Worm (Caenorhabditis elegans): ENCODE results near the gene pup-2.

- TF ChIP-seq ztf-18 (tag; optimal IDR thresholded peaks at IDR 0.05) (no peak), rpc-1 (optimal IDR thresholded peaks at IDR 0.05) (no peak), rpc-1 (tag; optimal IDR thresholded peaks at IDR 0.05) (no peak), hmg-20 (GFP tag; IDR thresholded peaks at IDR 0.05) (no peak), athp-1 (tag; optimal IDR thresholded peaks at IDR 0.05) (no peak), F57A8.1 (GFP tag; optimal IDR thresholded peaks at IDR 0.05) (no peak), attf-3 (GFP tag; conservative IDR thresholded peaks at IDR 0.05) (no peak), ceh-40 (GFP tag; IDR thresholded peaks at IDR 0.05) (no peak)
Measured at ce11 chrIII:5144169-5144568, 41.6 kb upstream of the pup-2 start.

Measured in whole organism, young adult.